Worm (Caenorhabditis elegans): Measurements from ENCODE around the gene Y57G11C.52.

The Y57G11C.52 gene

DNA sequence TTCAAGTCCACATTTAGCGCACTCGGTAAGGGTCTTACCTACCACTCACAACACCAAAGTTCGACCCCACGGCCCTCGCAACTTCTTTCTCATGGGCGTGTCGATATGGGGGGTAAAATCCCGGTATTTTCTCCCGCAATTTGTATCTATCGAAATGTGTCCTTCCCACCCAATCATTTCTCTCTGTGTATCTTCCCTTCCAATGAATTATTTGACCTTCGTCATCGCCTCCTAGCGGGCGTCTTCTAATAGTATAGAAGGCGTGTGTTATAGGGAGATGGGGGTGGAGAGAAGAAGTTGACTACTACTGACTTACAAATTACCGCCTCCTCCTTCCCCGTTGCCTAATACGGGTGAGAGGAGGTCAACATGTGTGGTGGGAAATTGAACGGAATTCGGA, 22.8 kb downstream of the Y57G11C.52 start:
- TF ChIP-seq nhr-25 (tag; optimal IDR thresholded peaks at IDR 0.05) (peak; percentile 69), aly-2 (tag; optimal IDR thresholded peaks at IDR 0.05) (no peak), fos-1 (tag; optimal IDR thresholded peaks at IDR 0.05) (peak; percentile 13), ceh-16 (tag; optimal IDR thresholded peaks at IDR 0.05) (no peak), mdl-1 (tag; optimal IDR thresholded peaks at IDR 0.05) (no peak), nhr-129 (tag; optimal IDR thresholded peaks at IDR 0.05) (peak; percentile 75), sma-3 (GFP tag; optimal IDR thresholded peaks at IDR 0.05) (peak; percentile 26)

- TF ChIP-seq F13H6.1 (tag; optimal IDR thresholded peaks at IDR 0.05) (no peak), dmd-4 (tag; optimal IDR thresholded peaks at IDR 0.05) (no peak), unc-62 (GFP tag; optimal IDR thresholded peaks at IDR 0.05) (no peak), lin-13 (GFP tag; optimal IDR thresholded peaks at IDR 0.05) (no peak), fos-1 (tag; optimal IDR thresholded peaks at IDR 0.05) (no peak), gmeb-1 (tag; optimal IDR thresholded peaks at IDR 0.05) (no peak), nhr-129 (tag; optimal IDR thresholded peaks at IDR 0.05) (no peak), aly-2 (tag; optimal IDR thresholded peaks at IDR 0.05) (no peak)
These were observed 23.9 kb downstream of the Y57G11C.52 start for ce11 chrIV:14877657-14878056.

DNA sequence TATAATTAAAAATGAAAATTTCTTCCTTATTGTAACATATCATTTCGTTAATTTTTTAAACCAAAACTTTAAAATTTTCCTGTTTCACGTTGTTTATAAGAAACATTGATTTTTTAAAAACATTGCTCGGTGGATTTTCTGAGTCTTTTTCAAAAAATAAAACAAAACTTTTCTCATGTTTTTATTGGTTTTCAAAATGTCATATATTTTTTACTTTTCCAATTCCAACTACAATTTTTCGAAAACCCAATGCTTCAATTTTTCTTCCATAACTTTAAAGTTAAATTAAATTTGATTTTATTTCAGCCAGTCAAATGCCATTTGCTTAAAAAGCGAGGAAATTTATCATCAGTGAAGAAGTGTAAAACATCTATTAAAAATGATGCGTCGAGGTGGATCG, 25.4 kb downstream of the Y57G11C.52 start, which contains the start of gene eps-8:
Gene eps-8 (plus strand): TSS at position 301 of the 400 bp plus-strand sequence.
- TF ChIP-seq ztf-1 (GFP tag; conservative IDR thresholded peaks at IDR 0.05), result no peak
- TF ChIP-seq C34F6.9 (tag; optimal IDR thresholded peaks at IDR 0.05), result no peak
- no peak for TF ChIP-seq Y55F3AM.14 (GFP tag; optimal IDR thresholded peaks at IDR 0.05)
- TF ChIP-seq nhr-129 (tag; optimal IDR thresholded peaks at IDR 0.05), result no peak
- no peak for TF ChIP-seq sem-4 (tag; optimal IDR thresholded peaks at IDR 0.05)
- TF ChIP-seq lsy-2 (tag; optimal IDR thresholded peaks at IDR 0.05), result no peak
- no peak for TF ChIP-seq R02D3.7 (tag; optimal IDR thresholded peaks at IDR 0.05)
- no peak for TF ChIP-seq lin-13 (GFP tag; optimal IDR thresholded peaks at IDR 0.05)
- TF ChIP-seq nhr-21 (tag; optimal IDR thresholded peaks at IDR 0.05), result no peak
- no peak for TF ChIP-seq nhr-6 (tag; optimal IDR thresholded peaks at IDR 0.05)
- no peak for TF ChIP-seq nhr-77 (tag; optimal IDR thresholded peaks at IDR 0.05)
- TF ChIP-seq ztf-4 (tag; optimal IDR thresholded peaks at IDR 0.05), result no peak
- no peak for TF ChIP-seq aly-2 (tag; optimal IDR thresholded peaks at IDR 0.05)
- no peak for TF ChIP-seq ztf-11 (tag; optimal IDR thresholded peaks at IDR 0.05)
- TF ChIP-seq crh-2 (tag; optimal IDR thresholded peaks at IDR 0.05), result no peak

DNA sequence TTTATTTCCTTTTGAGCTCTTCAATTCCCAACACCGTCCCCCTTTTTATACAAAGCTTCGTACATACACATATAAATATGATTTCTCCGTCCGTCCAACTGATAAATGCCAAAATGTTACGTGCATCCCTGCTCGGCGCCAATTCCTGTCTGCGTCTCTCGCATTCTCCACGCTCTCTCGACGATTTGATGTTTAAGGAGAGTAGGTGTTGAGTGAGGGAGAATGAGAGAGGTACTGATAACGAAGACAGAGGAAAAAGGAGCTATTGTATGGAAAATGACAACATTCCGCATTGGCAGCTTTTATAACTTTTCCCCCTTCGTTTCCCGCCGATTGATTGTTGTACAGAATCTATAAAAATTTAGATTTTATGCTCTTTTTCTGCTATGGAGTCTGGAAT, 30.0 kb downstream of the Y57G11C.52 start:
- TF ChIP-seq sma-3 (GFP tag; optimal IDR thresholded peaks at IDR 0.05) (peak; percentile 33), nhr-129 (tag; optimal IDR thresholded peaks at IDR 0.05) (peak; percentile 53), F13H6.1 (tag; optimal IDR thresholded peaks at IDR 0.05) (peak; percentile 30), R02D3.7 (tag; optimal IDR thresholded peaks at IDR 0.05) (no peak), crh-2 (tag; optimal IDR thresholded peaks at IDR 0.05) (peak; percentile 45), gmeb-1 (tag; optimal IDR thresholded peaks at IDR 0.05) (peak; percentile 22), fos-1 (tag; optimal IDR thresholded peaks at IDR 0.05) (peak; percentile 93), unc-39 (tag; optimal IDR thresholded peaks at IDR 0.05) (no peak)

DNA sequence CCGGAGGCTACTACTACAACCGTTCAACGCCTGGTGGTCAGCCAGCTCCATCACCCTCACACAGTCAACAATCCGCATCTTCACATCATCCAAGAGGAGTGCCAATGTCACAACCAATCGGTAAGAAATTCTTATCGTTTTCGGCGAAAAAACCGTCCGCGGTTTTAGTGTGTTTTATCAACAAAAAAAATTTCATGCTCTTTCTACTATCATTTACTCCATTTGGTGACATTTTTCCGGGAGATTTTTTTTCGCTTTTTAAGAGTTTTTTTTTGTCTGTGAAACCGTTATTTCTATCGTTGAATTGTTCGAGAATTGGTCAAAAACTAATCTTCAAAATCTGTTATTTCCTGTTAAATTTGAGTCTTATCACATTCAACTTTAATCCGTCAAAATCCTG, 31.8 kb downstream of the Y57G11C.52 start:
- TF ChIP-seq ztf-11 (tag; optimal IDR thresholded peaks at IDR 0.05) (no peak), mab-5 (tag; optimal IDR thresholded peaks at IDR 0.05) (no peak), unc-62 (GFP tag; optimal IDR thresholded peaks at IDR 0.05) (no peak), egl-27 (tag; optimal IDR thresholded peaks at IDR 0.05) (no peak), gmeb-1 (tag; optimal IDR thresholded peaks at IDR 0.05) (no peak)

DNA sequence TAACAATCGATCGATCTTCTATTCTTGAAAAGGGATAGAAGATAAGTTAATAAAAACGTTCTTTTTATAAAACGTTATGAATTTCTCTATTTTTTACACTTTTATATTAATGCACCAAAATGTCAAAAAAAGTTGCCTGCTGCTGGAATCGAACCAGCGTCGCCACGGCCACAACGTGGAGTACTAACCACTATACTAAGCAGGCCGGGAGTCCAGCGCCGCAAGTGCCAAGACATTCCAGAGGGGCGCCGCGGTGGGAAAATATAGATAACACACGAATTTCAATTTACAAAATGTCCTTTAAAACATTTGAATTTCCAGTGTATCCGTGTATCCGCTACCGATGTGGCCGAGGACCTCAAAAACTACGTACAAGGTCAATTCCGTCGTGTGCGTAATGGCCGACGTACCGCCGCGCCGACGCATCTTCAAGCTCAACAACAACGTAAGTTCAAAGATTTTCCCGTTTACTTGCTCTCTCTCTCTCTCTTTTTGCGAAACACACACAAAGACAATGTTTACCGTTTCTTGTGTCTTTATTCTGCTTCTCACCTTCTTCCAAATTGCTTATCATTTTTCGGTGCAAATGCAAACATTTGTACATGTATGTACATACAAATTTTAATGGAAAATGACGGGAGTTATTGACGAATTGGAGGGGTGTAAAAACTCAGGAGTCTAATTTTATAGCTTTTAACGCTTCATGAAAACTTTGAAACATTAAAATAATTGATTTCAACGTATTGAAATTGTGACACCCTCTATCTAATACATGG, 35.3 kb downstream of the Y57G11C.52 start:
- TF ChIP-seq fos-1 (tag; optimal IDR thresholded peaks at IDR 0.05), result peak; percentile 51
- no peak for TF ChIP-seq nhr-77 (tag; optimal IDR thresholded peaks at IDR 0.05)
- TF ChIP-seq sma-9 (GFP tag; optimal IDR thresholded peaks at IDR 0.05), result peak; percentile 7
- no peak for TF ChIP-seq sma-9 (tag; optimal IDR thresholded peaks at IDR 0.05)
- peak; percentile 20 for TF ChIP-seq crh-2 (tag; optimal IDR thresholded peaks at IDR 0.05)
- peak; percentile 31 for TF ChIP-seq nhr-129 (tag; optimal IDR thresholded peaks at IDR 0.05)
- TF ChIP-seq lin-11 (tag; optimal IDR thresholded peaks at IDR 0.05), result peak; percentile 5

All from whole organism, L2 larva.